Worm (Caenorhabditis elegans) whole organism, L2 larva: ENCODE measurements around the gene Y54G11A.2.

ENCODE experiments used
- C34F6.9 ChIP-seq: fragments of 150-350 bp; optimal IDR thresholded peaks from 2 replicates; lab custom pipeline; 2014; ENCODE audit warnings: missing biosample characterization, missing genetic modification characterization
- F13H6.1 ChIP-seq: sonication (generic microtip); optimal IDR thresholded peaks from 2 replicates; lab custom pipeline; 2016; ENCODE audit warnings: missing genetic modification characterization, missing compliant biosample characterization
- R02D3.7 ChIP-seq: fragments of 150-350 bp; optimal IDR thresholded peaks from 2 replicates; lab custom pipeline; 2014; ENCODE audit warnings: missing biosample characterization, missing genetic modification characterization
- alr-1 ChIP-seq: fragments of 150-350 bp; optimal IDR thresholded peaks from 2 replicates; lab custom pipeline; 2014; ENCODE audit warnings: missing biosample characterization, missing genetic modification characterization
- aly-2 ChIP-seq: fragments of 150-350 bp; optimal IDR thresholded peaks from 2 replicates; lab custom pipeline; 2014; ENCODE audit warnings: missing biosample characterization, missing genetic modification characterization
- ama-1 ChIP-seq: fragments of 150-350 bp; optimal IDR thresholded peaks from 2 replicates; lab custom pipeline; 2018; ENCODE audit warnings: inconsistent platforms
- blmp-1 ChIP-seq: sonication (generic microtip); optimal IDR thresholded peaks from 2 replicates; lab custom pipeline; 2017; ENCODE audit warnings: missing genetic modification characterization, mild to moderate bottlenecking, missing compliant biosample characterization, antibody characterized with exemption, moderate library complexity; ENCODE audit not compliant: insufficient read depth
- ceh-82 ChIP-seq: fragments of 150-350 bp; optimal IDR thresholded peaks from 2 replicates; lab custom pipeline; 2014; ENCODE audit warnings: missing biosample characterization, missing genetic modification characterization
- crh-2 ChIP-seq: sonication (generic microtip); optimal IDR thresholded peaks from 2 replicates; lab custom pipeline; 2017; ENCODE audit warnings: missing biosample characterization, missing genetic modification characterization
- elt-1 ChIP-seq: fragments of 150-350 bp; optimal IDR thresholded peaks from 2 replicates; lab custom pipeline; 2014; ENCODE audit warnings: missing biosample characterization, missing genetic modification characterization
- elt-3 ChIP-seq: sonication (generic microtip); optimal IDR thresholded peaks from 2 replicates; lab custom pipeline; 2017; ENCODE audit warnings: missing biosample characterization, missing genetic modification characterization
- fos-1 ChIP-seq: fragments of 150-350 bp; optimal IDR thresholded peaks from 2 replicates; lab custom pipeline; 2014; ENCODE audit warnings: missing biosample characterization, missing genetic modification characterization
- gmeb-1 ChIP-seq: fragments of 150-350 bp; optimal IDR thresholded peaks from 2 replicates; lab custom pipeline; 2014; ENCODE audit warnings: missing biosample characterization, missing genetic modification characterization
- lin-13 ChIP-seq: fragments of 150-350 bp; optimal IDR thresholded peaks from 2 replicates; lab custom pipeline; 2014; ENCODE audit warnings: missing biosample characterization, missing genetic modification reagents, missing genetic modification characterization
- lsy-2 ChIP-seq, 2 experiments: fragments of 150-350 bp in 1 of 2; sonication (generic microtip) in 1 of 2; optimal IDR thresholded peaks; 2 replicates each; lab custom pipeline; 2014 to 2017; ENCODE audit warnings: missing biosample characterization in 2 of 2, missing genetic modification characterization in 2 of 2
- mab-5 ChIP-seq: fragments of 150-350 bp; optimal IDR thresholded peaks from 2 replicates; lab custom pipeline; 2014; ENCODE audit warnings: missing biosample characterization, missing genetic modification characterization
- mbf-1 ChIP-seq: sonication (generic microtip); optimal IDR thresholded peaks from 2 replicates; lab custom pipeline; 2017; ENCODE audit warnings: missing biosample characterization, missing genetic modification characterization
- mdl-1 ChIP-seq, 2 experiments: fragments of 150-350 bp in 1 of 2; sonication (generic microtip) in 1 of 2; optimal IDR thresholded peaks; 2 replicates each; lab custom pipeline; 2017; ENCODE audit warnings: missing biosample characterization in 2 of 2, missing genetic modification characterization in 2 of 2
- nhr-10 ChIP-seq: sonication (generic microtip); optimal IDR thresholded peaks from 2 replicates; lab custom pipeline; 2017; ENCODE audit warnings: missing biosample characterization, missing genetic modification characterization
- nhr-12 ChIP-seq: fragments of 150-350 bp; optimal IDR thresholded peaks from 2 replicates; lab custom pipeline; 2014; ENCODE audit warnings: missing biosample characterization, missing genetic modification characterization
- nhr-129 ChIP-seq: fragments of 150-350 bp; optimal IDR thresholded peaks from 2 replicates; lab custom pipeline; 2014; ENCODE audit warnings: missing biosample characterization, missing genetic modification characterization
- nhr-21 ChIP-seq: fragments of 150-350 bp; optimal IDR thresholded peaks from 2 replicates; lab custom pipeline; 2014; ENCODE audit warnings: missing biosample characterization, missing genetic modification characterization
- nhr-237 ChIP-seq: fragments of 150-350 bp; optimal IDR thresholded peaks from 2 replicates; lab custom pipeline; 2014; ENCODE audit warnings: missing biosample characterization, missing genetic modification characterization
- nhr-25 ChIP-seq: fragments of 150-350 bp; sonication (generic microtip); optimal IDR thresholded peaks from 3 replicates; lab custom pipeline; 2014; ENCODE audit warnings: missing biosample characterization, missing genetic modification characterization
- nhr-77 ChIP-seq: fragments of 150-350 bp; optimal IDR thresholded peaks from 2 replicates; lab custom pipeline; 2014; ENCODE audit warnings: missing biosample characterization, missing genetic modification characterization
- sem-4 ChIP-seq: fragments of 150-350 bp; optimal IDR thresholded peaks from 2 replicates; lab custom pipeline; 2014; ENCODE audit warnings: missing biosample characterization, missing genetic modification reagents, missing genetic modification characterization
- skn-1 ChIP-seq: sonication (generic microtip); optimal IDR thresholded peaks from 2 replicates; lab custom pipeline; 2017; ENCODE audit warnings: missing biosample characterization, missing genetic modification characterization
- sma-3 ChIP-seq: sonication (generic microtip); optimal IDR thresholded peaks from 2 replicates; lab custom pipeline; 2016; ENCODE audit warnings: missing genetic modification reagents, missing genetic modification characterization, missing compliant biosample characterization
- sma-9 ChIP-seq, 2 experiments: fragments of 150-350 bp in 1 of 2; sonication (generic microtip) in 1 of 2; optimal IDR thresholded peaks; 2 replicates each; lab custom pipeline; 2014 to 2016; ENCODE audit warnings: missing genetic modification characterization in 2 of 2, mild to moderate bottlenecking in 1 of 2, missing biosample characterization in 1 of 2, missing compliant biosample characterization in 1 of 2, missing genetic modification reagents in 1 of 2, moderate library complexity in 1 of 2
- snpc-4 ChIP-seq: fragments of 150-350 bp; optimal IDR thresholded peaks from 2 replicates; lab custom pipeline; 2014; ENCODE audit warnings: missing biosample characterization, missing genetic modification characterization
- unc-39 ChIP-seq: fragments of 150-350 bp; optimal IDR thresholded peaks from 2 replicates; lab custom pipeline; 2014; ENCODE audit warnings: missing biosample characterization, missing genetic modification characterization
- unc-55 ChIP-seq: fragments of 150-350 bp; sonication (generic microtip); optimal IDR thresholded peaks from 3 replicates; lab custom pipeline; 2014; ENCODE audit warnings: missing biosample characterization, missing genetic modification reagents, missing genetic modification characterization
- zag-1 ChIP-seq: fragments of 150-350 bp; optimal IDR thresholded peaks from 2 replicates; lab custom pipeline; 2014; ENCODE audit warnings: missing biosample characterization, missing genetic modification characterization
- ztf-1 ChIP-seq: fragments of 200-800 bp; sonication (Bioruptor generic); conservative IDR thresholded peaks from 2 replicates; pipeline ENCODE4 v1.3.6; 2022; ENCODE audit warnings: missing genetic modification characterization, missing compliant biosample characterization
- ztf-11 ChIP-seq: sonication (generic microtip); optimal IDR thresholded peaks from 2 replicates; lab custom pipeline; 2017; ENCODE audit warnings: missing biosample characterization, missing genetic modification characterization
- ztf-4 ChIP-seq: fragments of 150-350 bp; optimal IDR thresholded peaks from 2 replicates; lab custom pipeline; 2014; ENCODE audit warnings: missing biosample characterization, missing genetic modification characterization

The Y54G11A.2 gene

ce11 chrII:14242259-14242658 lies 9.9 kb upstream of the Y54G11A.2 start:
- TF ChIP-seq mbf-1 (tag; lab: Kevin White, UChicago) (no peak), ztf-4 (tag; lab: Kevin White, UChicago) (no peak), nhr-12 (no peak), aly-2 (no peak), F13H6.1 (tag; lab: Kevin White, UChicago) (no peak), fos-1 (tag; lab: Kevin White, UChicago) (no peak), sma-3 (no peak), elt-1 (no peak), R02D3.7 (tag; lab: Kevin White, UChicago) (no peak), unc-39 (tag; lab: Kevin White, UChicago) (no peak), zag-1 (tag; lab: Kevin White, UChicago) (no peak), blmp-1 (no peak), nhr-237 (tag; lab: Kevin White, UChicago) (no peak)

ce11 chrII:14243503-14243902 lies 8.7 kb upstream of the Y54G11A.2 start, which contains the start of gene jmjd-2:
Gene jmjd-2 (minus strand): TSS chrII:14243603.
- TF ChIP-seq sma-3 (no peak), zag-1 (tag; lab: Kevin White, UChicago) (no peak), snpc-4 (tag; lab: Kevin White, UChicago) (no peak), ztf-11 (tag; lab: Kevin White, UChicago) (no peak)

ce11 chrII:14244457-14245254 lies 7.5 kb upstream of the Y54G11A.2 start:
- TF ChIP-seq nhr-25 (tag; lab: Kevin White, UChicago) (peak; percentile 19), ztf-1 (GFP tag; lab: Robert Waterston, UW) (no peak), unc-55 (GFP tag; lab: Kevin White, UChicago) (peak; percentile 73), elt-3 (tag; lab: Kevin White, UChicago) (no peak), snpc-4 (tag; lab: Kevin White, UChicago) (peak; percentile 22), sma-9 (GFP tag; optimal IDR thresholded peaks at IDR 0.05; lab: Kevin White, UChicago) (peak; percentile 33), sma-9 (tag; optimal IDR thresholded peaks at IDR 0.05; lab: Kevin White, UChicago) (no peak), lin-13 (GFP tag; lab: Kevin White, UChicago) (peak; percentile 56), fos-1 (tag; lab: Kevin White, UChicago) (peak; percentile 61), mab-5 (no peak), mbf-1 (tag; lab: Kevin White, UChicago) (no peak), blmp-1 (peak; percentile 64), nhr-129 (tag; lab: Kevin White, UChicago) (peak; percentile 78), crh-2 (peak; percentile 77), ceh-82 (no peak), gmeb-1 (tag; lab: Kevin White, UChicago) (peak; percentile 31), mdl-1 (tag; optimal IDR thresholded peaks at IDR 0.05; lab: Kevin White, UChicago) (peak; percentile 47), lsy-2 (tag; optimal IDR thresholded peaks at IDR 0.05; lab: Kevin White, UChicago) (peak in 1 of 2 experiments; percentile 78), nhr-21 (peak; percentile 13), ztf-4 (tag; lab: Kevin White, UChicago) (no peak), alr-1 (tag; lab: Kevin White, UChicago) (no peak), ama-1 (lab: Kevin White, UChicago) (peak; percentile 69), F13H6.1 (tag; lab: Kevin White, UChicago) (peak; percentile 57), C34F6.9 (tag; lab: Kevin White, UChicago) (peak; percentile 88), nhr-77 (tag; lab: Kevin White, UChicago) (no peak), nhr-12 (no peak), zag-1 (tag; lab: Kevin White, UChicago) (peak; percentile 53), sem-4 (peak; percentile 12)

- TF ChIP-seq snpc-4 (tag; lab: Kevin White, UChicago), result no peak
- no peak for TF ChIP-seq gmeb-1 (tag; lab: Kevin White, UChicago)
- no peak for TF ChIP-seq sma-3
- TF ChIP-seq ztf-1 (GFP tag; lab: Robert Waterston, UW), result no peak
- TF ChIP-seq nhr-25 (tag; lab: Kevin White, UChicago), result no peak
- no peak for TF ChIP-seq skn-1 (tag; lab: Kevin White, UChicago)
- TF ChIP-seq crh-2, result no peak
- TF ChIP-seq nhr-10 (tag; lab: Kevin White, UChicago), result no peak
- no peak for TF ChIP-seq blmp-1
These were observed 4.9 kb upstream of the Y54G11A.2 start for ce11 chrII:14247227-14247626.
